Worm (Caenorhabditis elegans) whole organism, mixed stage, embryonic: ENCODE measurements around the gene F10E9.2.

Experiments
- M03D4.4 ChIP-seq: sonication (generic microtip); optimal IDR thresholded peaks from 2 replicates; lab custom pipeline; 2017; ENCODE audit warnings: mild to moderate bottlenecking, missing genetic modification characterization, missing compliant biosample characterization
- bed-3 ChIP-seq: fragments of 200-800 bp; sonication (Bioruptor generic); optimal IDR thresholded peaks from 3 replicates; lab custom pipeline; 2018; ENCODE audit warnings: mild to moderate bottlenecking, missing genetic modification characterization, moderate library complexity, missing compliant biosample characterization
- blmp-1 ChIP-seq: fragments of 150-350 bp; optimal IDR thresholded peaks from 2 replicates; lab custom pipeline; 2014; ENCODE audit warnings: missing biosample characterization, missing genetic modification characterization
- ceh-83 ChIP-seq: fragments of 200-800 bp; sonication (Bioruptor generic); optimal IDR thresholded peaks from 2 replicates; lab custom pipeline; 2018; ENCODE audit warnings: mild to moderate bottlenecking, missing genetic modification characterization, missing compliant biosample characterization
- ces-1 ChIP-seq: fragments of 150-350 bp; optimal IDR thresholded peaks from 2 replicates; lab custom pipeline; 2014; ENCODE audit warnings: missing biosample characterization, missing genetic modification reagents, missing genetic modification characterization
- cnd-1 ChIP-seq: fragments of 200-800 bp; sonication (Bioruptor generic); optimal IDR thresholded peaks from 2 replicates; lab custom pipeline; 2018; ENCODE audit warnings: mild to moderate bottlenecking, missing genetic modification characterization, missing compliant biosample characterization
- drap-1 ChIP-seq: fragments of 200-800 bp; sonication (Bioruptor generic); optimal IDR thresholded peaks from 3 replicates; lab custom pipeline; 2018; ENCODE audit warnings: mild to moderate bottlenecking, missing genetic modification characterization, missing compliant biosample characterization
- elt-1 ChIP-seq: sonication (generic microtip); optimal IDR thresholded peaks from 2 replicates; lab custom pipeline; 2017; ENCODE audit warnings: missing genetic modification characterization, mild to moderate bottlenecking, missing compliant biosample characterization, antibody characterized with exemption, moderate library complexity, borderline replicate concordance; ENCODE audit not compliant: insufficient read depth
- elt-3 ChIP-seq: fragments of 150-350 bp; optimal IDR thresholded peaks from 2 replicates; lab custom pipeline; 2014; ENCODE audit warnings: missing biosample characterization, missing genetic modification characterization
- flh-1 ChIP-seq: fragments of 200-800 bp; sonication (Bioruptor generic); optimal IDR thresholded peaks from 2 replicates; lab custom pipeline; 2018; ENCODE audit warnings: mild to moderate bottlenecking, missing genetic modification characterization, moderate library complexity, missing compliant biosample characterization
- ham-2 ChIP-seq: fragments of 200-800 bp; sonication (Bioruptor generic); optimal IDR thresholded peaks from 2 replicates; lab custom pipeline; 2018; ENCODE audit warnings: mild to moderate bottlenecking, missing genetic modification characterization, missing compliant biosample characterization
- hlh-1 ChIP-seq: fragments of 150-350 bp; optimal IDR thresholded peaks from 2 replicates; lab custom pipeline; 2014; ENCODE audit warnings: missing biosample characterization, missing genetic modification reagents, missing genetic modification characterization
- lin-13 ChIP-seq: fragments of 150-350 bp; optimal IDR thresholded peaks from 2 replicates; lab custom pipeline; 2014; ENCODE audit warnings: missing biosample characterization, missing genetic modification characterization
- lin-32 ChIP-seq: fragments of 200-800 bp; sonication (Bioruptor generic); optimal IDR thresholded peaks from 2 replicates; lab custom pipeline; 2018; ENCODE audit warnings: mild to moderate bottlenecking, missing genetic modification characterization, missing compliant biosample characterization
- mab-5 ChIP-seq: fragments of 150-350 bp; optimal IDR thresholded peaks from 2 replicates; lab custom pipeline; 2014; ENCODE audit warnings: missing biosample characterization, missing genetic modification characterization
- mep-1 ChIP-seq: fragments of 150-350 bp; optimal IDR thresholded peaks from 2 replicates; lab custom pipeline; 2017; ENCODE audit warnings: missing biosample characterization, missing genetic modification reagents, missing genetic modification characterization, inconsistent platforms
- mls-2 ChIP-seq: sonication (generic microtip); optimal IDR thresholded peaks from 2 replicates; lab custom pipeline; 2016; ENCODE audit warnings: mild to moderate bottlenecking, missing genetic modification characterization, moderate library complexity, missing compliant biosample characterization
- nhr-12 ChIP-seq: fragments of 150-350 bp; optimal IDR thresholded peaks from 2 replicates; lab custom pipeline; 2014; ENCODE audit warnings: missing biosample characterization, missing genetic modification characterization
- nhr-2 ChIP-seq: fragments of 150-350 bp; optimal IDR thresholded peaks from 2 replicates; lab custom pipeline; 2014; ENCODE audit warnings: missing biosample characterization, missing genetic modification characterization
- nhr-28 ChIP-seq: fragments of 150-350 bp; optimal IDR thresholded peaks from 2 replicates; lab custom pipeline; 2014; ENCODE audit warnings: missing biosample characterization, missing genetic modification characterization
- nhr-76 ChIP-seq: sonication (generic microtip); optimal IDR thresholded peaks from 2 replicates; lab custom pipeline; 2017; ENCODE audit warnings: missing biosample characterization, missing genetic modification characterization
- pha-4 ChIP-seq: fragments of 150-350 bp; optimal IDR thresholded peaks from 2 replicates; lab custom pipeline; 2018; ENCODE audit warnings: missing biosample characterization, missing genetic modification reagents, missing genetic modification characterization
- sem-2 ChIP-seq: fragments of 200-800 bp; sonication (Bioruptor generic); optimal IDR thresholded peaks from 2 replicates; lab custom pipeline; 2018; ENCODE audit warnings: mild to moderate bottlenecking, missing genetic modification characterization, missing compliant biosample characterization
- snpc-4 ChIP-seq: fragments of 150-350 bp; optimal IDR thresholded peaks from 2 replicates; lab custom pipeline; 2014; ENCODE audit warnings: missing biosample characterization, missing genetic modification characterization
- sptf-1 ChIP-seq: sonication (generic microtip); optimal IDR thresholded peaks from 2 replicates; lab custom pipeline; 2017; ENCODE audit warnings: mild to moderate bottlenecking, missing genetic modification characterization, moderate library complexity, missing compliant biosample characterization
- unc-120 ChIP-seq: sonication (generic microtip); optimal IDR thresholded peaks from 2 replicates; lab custom pipeline; 2017; ENCODE audit warnings: missing genetic modification characterization, missing compliant biosample characterization; ENCODE audit not compliant: poor library complexity, severe bottlenecking
- unc-39 ChIP-seq: fragments of 150-350 bp; optimal IDR thresholded peaks from 2 replicates; lab custom pipeline; 2014; ENCODE audit warnings: missing biosample characterization, missing genetic modification characterization
- unc-62 ChIP-seq: fragments of 150-350 bp; optimal IDR thresholded peaks from 2 replicates; lab custom pipeline; 2014; ENCODE audit warnings: missing biosample characterization, missing genetic modification reagents, missing genetic modification characterization
- zip-8 ChIP-seq: fragments of 150-350 bp; optimal IDR thresholded peaks from 2 replicates; lab custom pipeline; 2014; ENCODE audit warnings: missing biosample characterization, missing genetic modification characterization
- ztf-11 ChIP-seq: fragments of 150-350 bp; optimal IDR thresholded peaks from 2 replicates; lab custom pipeline; 2014; ENCODE audit warnings: missing biosample characterization, missing genetic modification characterization

Gene F10E9.2

ce11 chrIII:8320183-8320582 lies 7.7 kb downstream of the F10E9.2 start, which contains the start of gene F10E9.10:
TSS of gene F10E9.10 (minus strand) at chrIII:8320283.
- TF ChIP-seq ces-1 (GFP tag; lab: Kevin White, UChicago) (no peak), drap-1 (GFP tag; lab: Kevin White, UChicago) (no peak), mab-5 (no peak), bed-3 (GFP tag; lab: Kevin White, UChicago) (no peak), zip-8 (tag; lab: Kevin White, UChicago) (no peak), lin-32 (GFP tag; lab: Kevin White, UChicago) (no peak)
- TF ChIP-seq, all 35 proteins: peak for 0

- TF ChIP-seq unc-62 (GFP tag; lab: Kevin White, UChicago) (no peak), elt-3 (no peak), cnd-1 (no peak), sptf-1 (tag; lab: Kevin White, UChicago) (no peak), unc-39 (tag; lab: Kevin White, UChicago) (no peak), lin-13 (no peak), elt-1 (tag; lab: Kevin White, UChicago) (no peak), bed-3 (GFP tag; lab: Kevin White, UChicago) (no peak)
These were observed 8.7 kb downstream of the F10E9.2 start for ce11 chrIII:8321225-8321624.

ce11 chrIII:8322645-8323213 lies 10.2 kb downstream of the F10E9.2 start, which contains the start of gene F10E9.1:
TSS of gene F10E9.1 (plus strand) at chrIII:8323163.
- no peak for TF ChIP-seq ceh-83 (GFP tag; lab: Kevin White, UChicago)
- TF ChIP-seq nhr-76 (tag; lab: Kevin White, UChicago) = no peak
- TF ChIP-seq zip-8 (tag; lab: Kevin White, UChicago) = no peak
- TF ChIP-seq sem-2 (GFP tag; lab: Kevin White, UChicago) = no peak
- no peak for TF ChIP-seq nhr-28 (tag; lab: Kevin White, UChicago)
- TF ChIP-seq mep-1 = no peak
- no peak for TF ChIP-seq ham-2 (GFP tag; lab: Kevin White, UChicago)
- no peak for TF ChIP-seq unc-62 (GFP tag; lab: Kevin White, UChicago)

ce11 chrIII:8324412-8324811 lies 11.9 kb downstream of the F10E9.2 start, which contains the start of gene F10E9.12:
TSS of gene F10E9.12 (plus strand) at chrIII:8324542.
- TF ChIP-seq ceh-83 (GFP tag; lab: Kevin White, UChicago) (no peak), mab-5 (no peak), elt-3 (no peak), blmp-1 (no peak), sem-2 (GFP tag; lab: Kevin White, UChicago) (no peak), unc-62 (GFP tag; lab: Kevin White, UChicago) (no peak), lin-13 (no peak)
- TF ChIP-seq, all 35 proteins: peak for 0

- TF ChIP-seq hlh-1 (tag; lab: Kevin White, UChicago) = no peak
- no peak for TF ChIP-seq lin-13
- no peak for TF ChIP-seq unc-62 (GFP tag; lab: Kevin White, UChicago)
- no peak for TF ChIP-seq mls-2
- TF ChIP-seq flh-1 = no peak
- no peak for TF ChIP-seq mab-5
- TF ChIP-seq pha-4 (tag; lab: Kevin White, UChicago) = no peak
These were observed 13.4 kb downstream of the F10E9.2 start, which contains the start of gene ZC262.13 for ce11 chrIII:8325574-8326513. TSS of gene ZC262.13 (plus strand) at chrIII:8326214.

- TF ChIP-seq ztf-11 = no peak
- no peak for TF ChIP-seq nhr-28 (tag; lab: Kevin White, UChicago)
- no peak for TF ChIP-seq ceh-83 (GFP tag; lab: Kevin White, UChicago)
- TF ChIP-seq unc-120 (tag; lab: Kevin White, UChicago) = no peak
- TF ChIP-seq nhr-2 (tag; lab: Kevin White, UChicago) = no peak
- no peak for TF ChIP-seq nhr-12 (tag; lab: Kevin White, UChicago)
- no peak for TF ChIP-seq M03D4.4 (tag; lab: Kevin White, UChicago)
- no peak for TF ChIP-seq pha-4 (tag; lab: Kevin White, UChicago)
- no peak for TF ChIP-seq elt-3
- TF ChIP-seq elt-1 (tag; lab: Kevin White, UChicago) = no peak
- TF ChIP-seq snpc-4 = no peak
These were observed 18.7 kb downstream of the F10E9.2 start, which contains the start of gene iglr-2 for ce11 chrIII:8331211-8331610. TSS of gene iglr-2 (minus strand) at chrIII:8331311.
